Fruit fly (Drosophila melanogaster): ENCODE data around the gene CG3777.

The CG3777 gene

dm6 chrX:345246-345645 lies 65.7 kb downstream of the CG3777 start:
- TF ChIP-seq kay (GFP tag; ENCODE audit: borderline replicate concordance) = no peak
- no peak for TF ChIP-seq CG12768 (GFP tag; optimal IDR thresholded peaks at IDR 0.05)
- TF ChIP-seq Hr96 (GFP tag; optimal IDR thresholded peaks at IDR 0.05) = no peak
- TF ChIP-seq Crg-1 (GFP tag; optimal IDR thresholded peaks at IDR 0.05) = no peak
- no peak for TF ChIP-seq cic (GFP tag; optimal IDR thresholded peaks at IDR 0.05)
- TF ChIP-seq CG7045 (GFP tag; optimal IDR thresholded peaks at IDR 0.05) = no peak
- TF ChIP-seq CG14711 (tag; optimal IDR thresholded peaks at IDR 0.05) = no peak
- TF ChIP-seq CG1620 (GFP tag; optimal IDR thresholded peaks at IDR 0.05) = no peak
- no peak for TF ChIP-seq Mnt (GFP tag; optimal IDR thresholded peaks at IDR 0.05)
- TF ChIP-seq cnc (optimal IDR thresholded peaks at IDR 0.05) = no peak
- no peak for TF ChIP-seq tj (GFP tag; optimal IDR thresholded peaks at IDR 0.05)
- no peak for TF ChIP-seq Clk (GFP tag; optimal IDR thresholded peaks at IDR 0.05)
- TF ChIP-seq ovo (GFP tag; optimal IDR thresholded peaks at IDR 0.05) = no peak

DNA sequence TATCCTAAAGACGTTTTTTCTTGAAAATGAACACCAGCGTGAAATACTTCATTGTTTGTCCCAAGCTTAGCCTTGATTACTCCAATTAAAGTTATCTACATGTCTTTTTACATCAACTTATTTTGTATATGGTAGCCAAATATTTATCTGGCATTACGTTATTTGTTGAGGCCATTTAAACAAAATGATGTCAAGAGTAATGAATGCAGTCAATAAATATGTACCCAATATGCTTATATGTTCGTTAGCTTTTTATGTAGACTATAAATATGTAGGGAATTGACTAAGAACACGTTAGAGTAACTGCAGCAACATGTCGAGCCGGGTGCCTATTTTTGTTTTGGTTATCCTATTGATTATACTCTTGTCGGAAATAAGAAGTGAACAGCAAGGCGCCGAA lies 70.8 kb downstream of the CG3777 start, which contains the start of gene CG43181:
Gene CG43181 (plus strand): TSS at position 301 of the 400 bp plus-strand sequence.
- no peak for TF ChIP-seq ovo (GFP tag; optimal IDR thresholded peaks at IDR 0.05)
- TF ChIP-seq CG7101 (tag; optimal IDR thresholded peaks at IDR 0.05) = no peak
- TF ChIP-seq CG1620 (GFP tag; optimal IDR thresholded peaks at IDR 0.05) = no peak
- TF ChIP-seq CG7045 (GFP tag; optimal IDR thresholded peaks at IDR 0.05) = no peak
- no peak for TF ChIP-seq Mnt (GFP tag; optimal IDR thresholded peaks at IDR 0.05)
- no peak for TF ChIP-seq CG33017 (tag; optimal IDR thresholded peaks at IDR 0.05)
- no peak for TF ChIP-seq Crg-1 (GFP tag; optimal IDR thresholded peaks at IDR 0.05)

dm6 chrX:350970-351369 lies 71.5 kb downstream of the CG3777 start:
- TF ChIP-seq CG11617 (GFP tag; optimal IDR thresholded peaks at IDR 0.05) (no peak), pad (GFP tag; optimal IDR thresholded peaks at IDR 0.05) (no peak), CG12768 (GFP tag; optimal IDR thresholded peaks at IDR 0.05) (no peak), tj (GFP tag; optimal IDR thresholded peaks at IDR 0.05) (no peak), cic (GFP tag; optimal IDR thresholded peaks at IDR 0.05) (no peak), CG5204 (GFP tag; optimal IDR thresholded peaks at IDR 0.05) (no peak), kay (GFP tag; ENCODE audit: borderline replicate concordance) (no peak), bab1 (GFP tag; optimal IDR thresholded peaks at IDR 0.05) (no peak), CG33017 (tag; optimal IDR thresholded peaks at IDR 0.05) (no peak), CG1620 (GFP tag; optimal IDR thresholded peaks at IDR 0.05) (no peak), CG14711 (tag; optimal IDR thresholded peaks at IDR 0.05) (no peak), toe (GFP tag; optimal IDR thresholded peaks at IDR 0.05) (no peak), ovo (GFP tag; optimal IDR thresholded peaks at IDR 0.05) (no peak), Crg-1 (GFP tag; optimal IDR thresholded peaks at IDR 0.05) (no peak)

DNA sequence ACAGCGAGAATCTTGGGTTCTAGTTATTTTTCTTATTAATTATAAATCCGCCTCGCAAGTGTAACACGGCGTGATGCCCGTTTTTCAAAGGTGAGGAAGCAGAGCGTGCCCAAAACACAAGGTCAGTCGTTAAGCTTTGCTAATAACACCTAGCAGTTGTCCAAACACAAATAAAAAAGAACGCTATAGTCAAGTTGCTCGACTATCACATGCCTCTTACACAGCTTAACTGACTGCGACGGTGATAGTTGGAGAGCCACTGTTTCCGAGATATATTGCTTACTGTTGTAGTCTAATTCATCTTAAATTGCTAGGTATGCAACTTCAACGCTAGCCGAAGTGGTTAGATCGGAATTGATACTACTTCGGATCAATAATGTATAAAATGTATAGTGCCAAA lies 72.1 kb downstream of the CG3777 start:
- TF ChIP-seq cnc (optimal IDR thresholded peaks at IDR 0.05) (no peak), CG1620 (GFP tag; optimal IDR thresholded peaks at IDR 0.05) (no peak), CG11617 (GFP tag; optimal IDR thresholded peaks at IDR 0.05) (no peak), kay (GFP tag; ENCODE audit: borderline replicate concordance) (no peak), toe (GFP tag; optimal IDR thresholded peaks at IDR 0.05) (no peak), Clk (GFP tag; optimal IDR thresholded peaks at IDR 0.05) (no peak), CG7045 (GFP tag; optimal IDR thresholded peaks at IDR 0.05) (no peak), ovo (GFP tag; optimal IDR thresholded peaks at IDR 0.05) (no peak), Crg-1 (GFP tag; optimal IDR thresholded peaks at IDR 0.05) (no peak), CG14711 (tag; optimal IDR thresholded peaks at IDR 0.05) (no peak), bab1 (GFP tag; optimal IDR thresholded peaks at IDR 0.05) (no peak), CG7101 (tag; optimal IDR thresholded peaks at IDR 0.05) (no peak), Mnt (GFP tag; optimal IDR thresholded peaks at IDR 0.05) (no peak), CG33017 (tag; optimal IDR thresholded peaks at IDR 0.05) (no peak), Hr96 (GFP tag; optimal IDR thresholded peaks at IDR 0.05) (no peak), cic (GFP tag; optimal IDR thresholded peaks at IDR 0.05) (no peak), pad (GFP tag; optimal IDR thresholded peaks at IDR 0.05) (no peak), tj (GFP tag; optimal IDR thresholded peaks at IDR 0.05) (no peak), CG12768 (GFP tag; optimal IDR thresholded peaks at IDR 0.05) (no peak), CG5204 (GFP tag; optimal IDR thresholded peaks at IDR 0.05) (no peak)

DNA sequence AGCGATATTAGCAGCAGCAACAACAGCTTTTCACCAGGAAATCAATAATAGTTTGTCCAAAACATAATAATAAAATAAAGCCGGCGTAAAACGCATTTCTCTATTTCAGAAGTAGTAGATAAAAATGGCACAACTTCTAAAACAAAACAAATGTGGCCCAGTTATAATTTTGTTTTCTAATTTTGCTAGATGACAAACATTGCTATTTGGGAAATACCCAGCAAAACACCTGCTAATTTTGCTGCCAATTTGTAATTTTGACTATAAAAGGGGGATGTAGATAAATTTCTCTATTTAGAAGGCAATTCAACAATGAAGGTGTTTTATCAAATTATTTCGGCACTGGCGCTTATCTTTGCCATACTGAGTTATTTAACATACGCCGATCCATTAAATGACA lies 73.3 kb downstream of the CG3777 start, which contains the start of gene CG43182:
Gene CG43182 (plus strand): TSS at position 301 of the 400 bp plus-strand sequence.
- no peak for TF ChIP-seq tj (GFP tag; optimal IDR thresholded peaks at IDR 0.05)

DNA sequence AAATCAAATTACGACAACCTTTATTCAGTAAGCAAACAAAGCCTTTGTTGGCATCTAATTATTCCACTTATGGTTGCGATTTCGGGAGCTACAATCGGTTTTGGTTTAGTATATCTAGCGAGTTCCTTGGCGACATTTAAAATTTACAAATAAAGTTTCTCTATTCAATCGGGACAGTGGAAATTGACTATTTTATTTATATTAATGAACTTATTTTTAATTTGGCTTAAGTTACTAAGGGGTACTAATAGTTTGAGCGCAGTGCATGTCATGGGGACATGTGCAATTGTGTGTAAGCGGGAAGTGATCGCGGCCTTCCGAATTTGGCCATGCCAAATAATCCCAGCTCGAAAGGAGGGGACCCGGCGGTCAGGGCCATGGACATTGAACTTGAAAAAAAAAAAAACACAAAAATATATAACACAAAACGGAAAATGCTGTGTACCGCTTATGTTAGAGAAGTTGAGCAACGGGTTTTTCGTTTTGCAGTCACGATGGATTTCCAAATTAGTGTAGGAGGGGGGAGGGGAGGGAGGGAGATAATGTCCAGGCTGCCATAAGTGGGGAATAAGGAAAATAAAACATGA lies 74.5 kb downstream of the CG3777 start:
- no peak for TF ChIP-seq tj (GFP tag; optimal IDR thresholded peaks at IDR 0.05)
- TF ChIP-seq bab1 (GFP tag; optimal IDR thresholded peaks at IDR 0.05) = no peak
- TF ChIP-seq Mnt (GFP tag; optimal IDR thresholded peaks at IDR 0.05) = no peak
- TF ChIP-seq CG14711 (tag; optimal IDR thresholded peaks at IDR 0.05) = no peak
- no peak for TF ChIP-seq toe (GFP tag; optimal IDR thresholded peaks at IDR 0.05)
- no peak for TF ChIP-seq Crg-1 (GFP tag; optimal IDR thresholded peaks at IDR 0.05)
- no peak for TF ChIP-seq CG5204 (GFP tag; optimal IDR thresholded peaks at IDR 0.05)
- TF ChIP-seq Clk (GFP tag; optimal IDR thresholded peaks at IDR 0.05) = no peak
- no peak for TF ChIP-seq CG7101 (tag; optimal IDR thresholded peaks at IDR 0.05)
- TF ChIP-seq cic (GFP tag; optimal IDR thresholded peaks at IDR 0.05) = no peak
- TF ChIP-seq pad (GFP tag; optimal IDR thresholded peaks at IDR 0.05) = no peak
- TF ChIP-seq ovo (GFP tag; optimal IDR thresholded peaks at IDR 0.05) = no peak
- no peak for TF ChIP-seq Hr96 (GFP tag; optimal IDR thresholded peaks at IDR 0.05)
- no peak for TF ChIP-seq kay (GFP tag; ENCODE audit: borderline replicate concordance)
- no peak for TF ChIP-seq CG12768 (GFP tag; optimal IDR thresholded peaks at IDR 0.05)
- TF ChIP-seq CG7045 (GFP tag; optimal IDR thresholded peaks at IDR 0.05) = no peak

Measured in whole organism, adult.